Fruit fly (Drosophila melanogaster) whole organism, embryonic: ENCODE data around the gene CG12674.

Source experiments
- Atf3 ChIP-seq: fragments of 200-800 bp; sonication (Bioruptor generic); optimal IDR thresholded peaks from 3 replicates; lab custom pipeline; 2016; ENCODE audit warnings: missing biosample characterization, missing genetic modification characterization
- Atf6 ChIP-seq: fragments of 200-800 bp; sonication (Bioruptor generic); IDR thresholded peaks from 2 replicates; pipeline ENCODE4 v1.3.6; 2022; ENCODE audit warnings: missing biosample characterization, missing genetic modification characterization
- Bdp1 ChIP-seq: fragments of 200-800 bp; sonication (Bioruptor generic); optimal IDR thresholded peaks from 3 replicates; lab custom pipeline; 2016; ENCODE audit warnings: missing biosample characterization, missing genetic modification characterization
- BtbVII ChIP-seq: fragments of 200-800 bp; sonication (Bioruptor generic); optimal IDR thresholded peaks from 3 replicates; lab custom pipeline; 2017; ENCODE audit warnings: missing biosample characterization, mild to moderate bottlenecking, missing genetic modification characterization
- CG10543 ChIP-seq: fragments of 200-800 bp; sonication (Bioruptor generic); optimal IDR thresholded peaks from 3 replicates; lab custom pipeline; 2017; ENCODE audit warnings: missing biosample characterization, mild to moderate bottlenecking, missing genetic modification characterization, moderate library complexity
- CG11247 ChIP-seq: fragments of 200-800 bp; sonication (Bioruptor generic); IDR thresholded peaks from 2 replicates; pipeline ENCODE4 v1.3.6; 2022; ENCODE audit warnings: missing biosample characterization, missing genetic modification characterization
- CG12104 ChIP-seq: fragments of 200-800 bp; sonication (Bioruptor generic); optimal IDR thresholded peaks from 3 replicates; lab custom pipeline; 2016; ENCODE audit warnings: missing biosample characterization, missing genetic modification characterization
- CG12744 ChIP-seq: fragments of 200-800 bp; sonication (Bioruptor generic); optimal IDR thresholded peaks from 2 replicates; lab custom pipeline; 2016; ENCODE audit warnings: missing biosample characterization, missing genetic modification characterization
- CG12769 ChIP-seq: fragments of 200-800 bp; sonication (Bioruptor generic); optimal IDR thresholded peaks from 2 replicates; lab custom pipeline; 2019; ENCODE audit warnings: missing biosample characterization, mild to moderate bottlenecking, missing genetic modification characterization, moderate library complexity
- CG15073 ChIP-seq: fragments of 200-800 bp; sonication (Bioruptor generic); optimal IDR thresholded peaks from 2 replicates; lab custom pipeline; 2016; ENCODE audit warnings: missing biosample characterization, missing genetic modification characterization
- CG15601 ChIP-seq: fragments of 200-800 bp; sonication (Bioruptor generic); optimal IDR thresholded peaks from 3 replicates; lab custom pipeline; 2019; ENCODE audit warnings: missing biosample characterization, mild to moderate bottlenecking, missing genetic modification characterization, moderate library complexity
- CG16863 ChIP-seq: fragments of 200-800 bp; sonication (Bioruptor generic); optimal IDR thresholded peaks from 3 replicates; lab custom pipeline; 2016; ENCODE audit warnings: missing biosample characterization, missing genetic modification characterization
- CG17568 ChIP-seq: fragments of 200-800 bp; sonication (Bioruptor generic); optimal IDR thresholded peaks from 2 replicates; lab custom pipeline; 2018; ENCODE audit warnings: missing biosample characterization, mild to moderate bottlenecking, missing genetic modification characterization, moderate library complexity
- CG17912 ChIP-seq: fragments of 200-800 bp; sonication (Bioruptor generic); optimal IDR thresholded peaks from 2 replicates; lab custom pipeline; 2018; ENCODE audit warnings: missing biosample characterization, mild to moderate bottlenecking, missing genetic modification characterization
- CG2120 ChIP-seq: fragments of 200-800 bp; sonication (Bioruptor generic); optimal IDR thresholded peaks from 3 replicates; lab custom pipeline; 2016; ENCODE audit warnings: missing biosample characterization, missing genetic modification characterization
- CG2889 ChIP-seq: fragments of 200-800 bp; sonication (Bioruptor generic); IDR thresholded peaks from 3 replicates; pipeline ENCODE4 v1.3.6; 2022; ENCODE audit warnings: missing biosample characterization, missing genetic modification characterization
- CG3281 ChIP-seq: fragments of 200-800 bp; sonication (Bioruptor generic); optimal IDR thresholded peaks from 3 replicates; lab custom pipeline; 2017; ENCODE audit warnings: missing biosample characterization, mild to moderate bottlenecking, missing genetic modification characterization
- CG34422 ChIP-seq: fragments of 200-800 bp; sonication (Bioruptor generic); IDR thresholded peaks from 3 replicates; pipeline ENCODE4 v1.3.6; 2022; ENCODE audit warnings: missing biosample characterization, missing genetic modification characterization
- CG43689 ChIP-seq: fragments of 200-800 bp; sonication (Bioruptor generic); IDR thresholded peaks from 2 replicates; pipeline ENCODE4 v1.3.6; 2022; ENCODE audit warnings: missing biosample characterization, missing genetic modification characterization
- CG6765 ChIP-seq: fragments of 200-800 bp; sonication (Bioruptor generic); optimal IDR thresholded peaks from 3 replicates; lab custom pipeline; 2017; ENCODE audit warnings: missing biosample characterization, mild to moderate bottlenecking, missing genetic modification characterization
- CG8089 ChIP-seq: fragments of 200-800 bp; sonication (Bioruptor generic); optimal IDR thresholded peaks from 3 replicates; lab custom pipeline; 2016; ENCODE audit warnings: missing biosample characterization, missing genetic modification characterization
- CG8281 ChIP-seq: fragments of 200-800 bp; sonication (Bioruptor generic); optimal IDR thresholded peaks from 2 replicates; lab custom pipeline; 2018; ENCODE audit warnings: missing biosample characterization, mild to moderate bottlenecking, missing genetic modification characterization, moderate library complexity
- D ChIP-seq, 2 experiments: fragments of 200-800 bp in 1 of 2; fragments of >200 bp in 1 of 2; sonication (Bioruptor generic) in 1 of 2; optimal IDR thresholded peaks; 2 replicates in 1 of 2; 3 replicates in 1 of 2; lab custom pipeline; 2017; ENCODE audit warnings: mild to moderate bottlenecking in 1 of 2, missing biosample characterization in 1 of 2, missing genetic modification characterization in 1 of 2, missing genetic modification reagents in 1 of 2
- HmgD ChIP-seq: fragments of 200-800 bp; sonication (Bioruptor generic); optimal IDR thresholded peaks from 3 replicates; lab custom pipeline; 2016; ENCODE audit warnings: missing biosample characterization, missing genetic modification characterization
- Kr ChIP-seq: fragments of 200-800 bp; sonication (Bioruptor generic); optimal IDR thresholded peaks from 2 replicates; lab custom pipeline; 2017; ENCODE audit warnings: missing biosample characterization, mild to moderate bottlenecking, missing genetic modification characterization
- MBD-R2 ChIP-seq: fragments of 200-800 bp; sonication (Bioruptor generic); IDR thresholded peaks from 2 replicates; pipeline ENCODE4 v1.3.6; 2022; ENCODE audit warnings: missing biosample characterization, missing genetic modification characterization
- Max ChIP-seq: fragments of 200-800 bp; sonication (Bioruptor generic); optimal IDR thresholded peaks from 2 replicates; lab custom pipeline; 2016; ENCODE audit warnings: missing biosample characterization, mild to moderate bottlenecking, missing genetic modification characterization
- NK7.1 ChIP-seq: fragments of 200-800 bp; sonication (Bioruptor generic); optimal IDR thresholded peaks from 3 replicates; lab custom pipeline; 2016; ENCODE audit warnings: missing biosample characterization, missing genetic modification characterization
- Neu2 ChIP-seq: fragments of 200-800 bp; sonication (Bioruptor generic); optimal IDR thresholded peaks from 3 replicates; lab custom pipeline; 2016; ENCODE audit warnings: missing biosample characterization, missing genetic modification characterization, borderline replicate concordance
- Oli ChIP-seq: fragments of 200-800 bp; sonication (Bioruptor generic); optimal IDR thresholded peaks from 2 replicates; lab custom pipeline; 2018; ENCODE audit warnings: missing biosample characterization, mild to moderate bottlenecking, missing genetic modification characterization, moderate library complexity
- Scr ChIP-seq: fragments of 200-800 bp; sonication (Bioruptor generic); IDR thresholded peaks from 2 replicates; pipeline ENCODE4 v1.3.6; 2022; ENCODE audit warnings: missing biosample characterization, missing genetic modification characterization; ENCODE audit not compliant: partially characterized antibody
- Side ChIP-seq: fragments of 200-800 bp; sonication (Bioruptor generic); optimal IDR thresholded peaks from 2 replicates; lab custom pipeline; 2016; ENCODE audit warnings: missing biosample characterization, missing genetic modification characterization
- Taf1 ChIP-seq: fragments of 200-800 bp; sonication (Bioruptor generic); IDR thresholded peaks from 2 replicates; pipeline ENCODE4 v1.3.6; 2022; ENCODE audit warnings: missing biosample characterization, missing genetic modification characterization
- dmrt11E ChIP-seq: fragments of 200-800 bp; sonication (Bioruptor generic); optimal IDR thresholded peaks from 3 replicates; lab custom pipeline; 2018; ENCODE audit warnings: missing biosample characterization, mild to moderate bottlenecking, missing genetic modification characterization, moderate library complexity
- gcm2 ChIP-seq: fragments of 200-800 bp; sonication (Bioruptor generic); optimal IDR thresholded peaks from 2 replicates; lab custom pipeline; 2016; ENCODE audit warnings: missing biosample characterization, missing genetic modification characterization
- jigr1 ChIP-seq: fragments of 200-800 bp; sonication (Bioruptor generic); IDR thresholded peaks from 3 replicates; pipeline ENCODE4 v1.3.6; 2022; ENCODE audit warnings: missing biosample characterization, missing genetic modification characterization
- otp ChIP-seq: fragments of 200-800 bp; sonication (Bioruptor generic); IDR thresholded peaks from 3 replicates; pipeline ENCODE4, ENCODE4 v1.3.6; 2022; ENCODE audit warnings: missing biosample characterization, missing genetic modification characterization
- pita ChIP-seq: fragments of 200-800 bp; sonication (Bioruptor generic); optimal IDR thresholded peaks from 2 replicates; lab custom pipeline; 2017; ENCODE audit warnings: missing biosample characterization, mild to moderate bottlenecking, missing genetic modification characterization
- prd ChIP-seq, 3 experiments: fragments of >200 bp in 2 of 3; fragments of 200-800 bp in 1 of 3; sonication (Bioruptor generic) in 1 of 3; optimal IDR thresholded peaks in 2 of 3; IDR thresholded peaks in 1 of 3; 2 replicates in 2 of 3; 3 replicates in 1 of 3; pipeline versions ENCODE4 v1.3.6 to Lab custom; 2017 to 2022; ENCODE audit warnings: missing biosample characterization in 1 of 3, missing genetic modification characterization in 1 of 3
- psq ChIP-seq: fragments of 200-800 bp; sonication (Bioruptor generic); optimal IDR thresholded peaks from 2 replicates; lab custom pipeline; 2017; ENCODE audit warnings: missing biosample characterization, missing genetic modification characterization
- seq ChIP-seq: fragments of 200-800 bp; sonication (Bioruptor generic); IDR thresholded peaks from 2 replicates; pipeline ENCODE4 v1.3.6; 2022; ENCODE audit warnings: missing biosample characterization, missing genetic modification characterization
- sim ChIP-seq: fragments of 200-800 bp; sonication (Bioruptor generic); IDR thresholded peaks from 2 replicates; pipeline ENCODE4 v1.3.6; 2022; ENCODE audit warnings: missing biosample characterization, missing genetic modification characterization
- sima ChIP-seq: fragments of 200-800 bp; sonication (Bioruptor generic); optimal IDR thresholded peaks from 2 replicates; lab custom pipeline; 2016; ENCODE audit warnings: missing biosample characterization, missing genetic modification characterization
- slou ChIP-seq: fragments of 200-800 bp; sonication (Bioruptor generic); optimal IDR thresholded peaks from 3 replicates; lab custom pipeline; 2016; ENCODE audit warnings: missing biosample characterization, missing genetic modification characterization
- ssp ChIP-seq: fragments of 200-800 bp; sonication (Bioruptor generic); IDR thresholded peaks from 2 replicates; pipeline ENCODE4 v1.3.6; 2022; ENCODE audit warnings: missing biosample characterization, missing genetic modification characterization
- toy ChIP-seq: fragments of 200-800 bp; sonication (Bioruptor generic); IDR thresholded peaks from 2 replicates; pipeline ENCODE4 v1.3.6; 2022; ENCODE audit warnings: missing biosample characterization, missing genetic modification characterization
- tup ChIP-seq: fragments of 200-800 bp; sonication (Bioruptor generic); optimal IDR thresholded peaks from 2 replicates; lab custom pipeline; 2016; ENCODE audit warnings: missing biosample characterization, mild to moderate bottlenecking, missing genetic modification characterization, moderate library complexity
- vfl ChIP-seq: fragments of 200-800 bp; sonication (Bioruptor generic); optimal IDR thresholded peaks from 2 replicates; lab custom pipeline; 2016; ENCODE audit warnings: missing biosample characterization, missing genetic modification characterization
- z ChIP-seq: fragments of 200-800 bp; sonication (Bioruptor generic); IDR thresholded peaks from 3 replicates; pipeline ENCODE4 v1.3.6; 2022; ENCODE audit warnings: missing biosample characterization, missing genetic modification characterization
- zen2 ChIP-seq: fragments of 200-800 bp; sonication (Bioruptor generic); IDR thresholded peaks from 3 replicates; pipeline ENCODE4 v1.3.6; 2022; ENCODE audit warnings: missing biosample characterization, missing genetic modification characterization; ENCODE audit not compliant: partially characterized antibody

CG12674 gene

dm6 chr2L:2037551-2038252 is 42.0 kb upstream of the CG12674 start (continued):
- TF ChIP-seq Atf6 (GFP tag; lab: Robert Waterston, UW) (no peak), Bdp1 (GFP tag; lab: Kevin White, UChicago) (peak; percentile 55), Kr (GFP tag; lab: Kevin White, UChicago) (no peak), CG34422 (GFP tag; lab: Robert Waterston, UW) (peak; percentile 74; the same call in 2 of the 3 replicates), CG8089 (GFP tag; lab: Kevin White, UChicago) (no peak), Taf1 (GFP tag; lab: Robert Waterston, UW) (no peak), z (GFP tag; lab: Robert Waterston, UW) (no peak), Atf3 (GFP tag; lab: Kevin White, UChicago) (no peak), HmgD (GFP tag; lab: Kevin White, UChicago) (peak; percentile 91), prd (optimal IDR thresholded peaks at IDR 0.05; lab: Kevin White, UChicago) (no peak), prd (GFP tag; IDR thresholded peaks at IDR 0.05; lab: Robert Waterston, UW) (peak; percentile 41; the same call in 1 of the 3 replicates), CG15073 (GFP tag; lab: Kevin White, UChicago) (no peak), CG12769 (tag; lab: Kevin White, UChicago) (peak; percentile 55), CG11247 (GFP tag; lab: Robert Waterston, UW) (no peak), jigr1 (GFP tag; lab: Robert Waterston, UW) (no peak), BtbVII (GFP tag; lab: Kevin White, UChicago) (no peak), pita (GFP tag; lab: Kevin White, UChicago) (peak; percentile 76), Oli (tag; lab: Kevin White, UChicago) (no peak), gcm2 (GFP tag; lab: Kevin White, UChicago) (no peak), Side (GFP tag; lab: Kevin White, UChicago) (peak; percentile 11), psq (no peak), dmrt11E (tag; lab: Kevin White, UChicago) (no peak), CG15601 (tag; lab: Kevin White, UChicago) (peak; percentile 35), CG2120 (GFP tag; lab: Kevin White, UChicago) (peak; percentile 39), otp (GFP tag; lab: Robert Waterston, UW) (no peak), MBD-R2 (GFP tag; lab: Robert Waterston, UW) (peak; percentile 58), seq (GFP tag; lab: Robert Waterston, UW) (no peak), D (optimal IDR thresholded peaks at IDR 0.05; lab: Kevin White, UChicago) (no peak), D (GFP tag; optimal IDR thresholded peaks at IDR 0.05; lab: Kevin White, UChicago) (no peak), Scr (GFP tag; lab: Robert Waterston, UW) (peak; percentile 90), toy (GFP tag; lab: Robert Waterston, UW) (no peak), Max (peak; percentile 29), NK7.1 (GFP tag; lab: Kevin White, UChicago) (no peak), Neu2 (GFP tag; lab: Kevin White, UChicago) (no peak), sim (no peak), CG2889 (GFP tag; lab: Robert Waterston, UW) (no peak), CG16863 (GFP tag; lab: Kevin White, UChicago) (no peak), tup (GFP tag; lab: Kevin White, UChicago) (no peak), slou (peak; percentile 19), CG17568 (GFP tag; lab: Kevin White, UChicago) (no peak), CG17912 (GFP tag; lab: Kevin White, UChicago) (no peak), CG3281 (GFP tag; lab: Kevin White, UChicago) (no peak), CG8281 (tag; lab: Kevin White, UChicago) (no peak), vfl (GFP tag; lab: Kevin White, UChicago) (no peak), ssp (peak; percentile 31; the same call in 1 of the 2 replicates), zen2 (GFP tag; lab: Robert Waterston, UW) (peak; percentile 85), sima (GFP tag; lab: Kevin White, UChicago) (no peak), CG43689 (GFP tag; lab: Robert Waterston, UW) (no peak), CG12104 (peak; percentile 5), CG10543 (GFP tag; lab: Kevin White, UChicago) (no peak), CG12744 (GFP tag; lab: Kevin White, UChicago) (no peak), CG6765 (no peak)
